Worm (Caenorhabditis elegans): Measurements from ENCODE around the gene imb-2.
A peak's percentile ranks its signal among the peaks of the same experiment; 100 is the strongest.

The imb-2 gene

ce11 chrII:14360675-14361074, 4.8 kb upstream of the imb-2 start:
- no peak for TF ChIP-seq ref-1 (GFP tag; conservative IDR thresholded peaks at IDR 0.05)
- no peak for TF ChIP-seq cog-1 (tag; optimal IDR thresholded peaks at IDR 0.05)
- no peak for TF ChIP-seq med-1 (GFP tag; optimal IDR thresholded peaks at IDR 0.05; ENCODE audit: insufficient read depth)
- no peak for TF ChIP-seq ztf-29 (GFP tag; IDR thresholded peaks at IDR 0.05)
- TF ChIP-seq flt-1 (GFP tag; IDR thresholded peaks at IDR 0.05) = 0 out of 2 replicates have a peak, but pooled peaks have one; percentile 19

- TF ChIP-seq tab-1 (GFP tag; IDR thresholded peaks at IDR 0.05) (no peak), T22C8.4 (GFP tag; IDR thresholded peaks at IDR 0.05) (no peak), ztf-29 (GFP tag; IDR thresholded peaks at IDR 0.05) (no peak), klf-2 (GFP tag; conservative IDR thresholded peaks at IDR 0.05) (no peak), med-1 (GFP tag; optimal IDR thresholded peaks at IDR 0.05; ENCODE audit: insufficient read depth) (no peak), ref-1 (GFP tag; conservative IDR thresholded peaks at IDR 0.05) (no peak), cog-1 (tag; optimal IDR thresholded peaks at IDR 0.05) (no peak), ztf-23 (GFP tag; IDR thresholded peaks at IDR 0.05) (no peak), flt-1 (GFP tag; IDR thresholded peaks at IDR 0.05) (no peak)
Observed at ce11 chrII:14361719-14362118, 3.8 kb upstream of the imb-2 start, which contains the start of gene tebp-1. Gene tebp-1, plus strand, starts transcription at chrII:14362019.

- TF ChIP-seq T22C8.4 (GFP tag; IDR thresholded peaks at IDR 0.05) (no peak), ztf-29 (GFP tag; IDR thresholded peaks at IDR 0.05) (peak; percentile 19; the same call in 1 of the 2 replicates), ref-1 (GFP tag; conservative IDR thresholded peaks at IDR 0.05) (no peak), cog-1 (tag; optimal IDR thresholded peaks at IDR 0.05) (no peak), med-1 (GFP tag; optimal IDR thresholded peaks at IDR 0.05; ENCODE audit: insufficient read depth) (no peak), flt-1 (GFP tag; IDR thresholded peaks at IDR 0.05) (no peak)
Observed at ce11 chrII:14374594-14374993, 9.1 kb downstream of the imb-2 start.

ce11 chrII:14377796-14378195, 12.3 kb downstream of the imb-2 start, which contains the start of gene acr-20:
Gene acr-20, minus strand, starts transcription at chrII:14377896.
- no peak for TF ChIP-seq cog-1 (tag; optimal IDR thresholded peaks at IDR 0.05)
- TF ChIP-seq tab-1 (GFP tag; IDR thresholded peaks at IDR 0.05) = no peak
- TF ChIP-seq ztf-23 (GFP tag; IDR thresholded peaks at IDR 0.05) = no peak
- TF ChIP-seq ztf-29 (GFP tag; IDR thresholded peaks at IDR 0.05) = no peak
- no peak for TF ChIP-seq med-1 (GFP tag; optimal IDR thresholded peaks at IDR 0.05; ENCODE audit: insufficient read depth)
- no peak for TF ChIP-seq T22C8.4 (GFP tag; IDR thresholded peaks at IDR 0.05)
- TF ChIP-seq flt-1 (GFP tag; IDR thresholded peaks at IDR 0.05) = no peak
- TF ChIP-seq klf-2 (GFP tag; conservative IDR thresholded peaks at IDR 0.05) = no peak
- no peak for TF ChIP-seq ref-1 (GFP tag; conservative IDR thresholded peaks at IDR 0.05)

- TF ChIP-seq med-1 (GFP tag; optimal IDR thresholded peaks at IDR 0.05; ENCODE audit: insufficient read depth) (no peak), klf-2 (GFP tag; conservative IDR thresholded peaks at IDR 0.05) (no peak), ztf-23 (GFP tag; IDR thresholded peaks at IDR 0.05) (no peak), cog-1 (tag; optimal IDR thresholded peaks at IDR 0.05) (no peak), ztf-29 (GFP tag; IDR thresholded peaks at IDR 0.05) (no peak), tab-1 (GFP tag; IDR thresholded peaks at IDR 0.05) (no peak), flt-1 (GFP tag; IDR thresholded peaks at IDR 0.05) (no peak), ref-1 (GFP tag; conservative IDR thresholded peaks at IDR 0.05) (no peak), T22C8.4 (GFP tag; IDR thresholded peaks at IDR 0.05) (no peak)
Observed at ce11 chrII:14380778-14381177, 15.3 kb downstream of the imb-2 start.

- TF ChIP-seq T22C8.4 (GFP tag; IDR thresholded peaks at IDR 0.05) (no peak), med-1 (GFP tag; optimal IDR thresholded peaks at IDR 0.05; ENCODE audit: insufficient read depth) (no peak), ztf-29 (GFP tag; IDR thresholded peaks at IDR 0.05) (no peak), tab-1 (GFP tag; IDR thresholded peaks at IDR 0.05) (no peak), cog-1 (tag; optimal IDR thresholded peaks at IDR 0.05) (no peak), ztf-23 (GFP tag; IDR thresholded peaks at IDR 0.05) (no peak), klf-2 (GFP tag; conservative IDR thresholded peaks at IDR 0.05) (no peak), flt-1 (GFP tag; IDR thresholded peaks at IDR 0.05) (no peak), ref-1 (GFP tag; conservative IDR thresholded peaks at IDR 0.05) (no peak)
Observed at ce11 chrII:14381450-14381849, 15.9 kb downstream of the imb-2 start, which contains the start of gene sdz-26. Gene sdz-26, plus strand, starts transcription at chrII:14381750.

- TF ChIP-seq ztf-23 (GFP tag; IDR thresholded peaks at IDR 0.05) = peak; percentile 47; the same call in 1 of the 2 replicates
- TF ChIP-seq flt-1 (GFP tag; IDR thresholded peaks at IDR 0.05) = peak; percentile 74; the same call in 1 of the 2 replicates
- no peak for TF ChIP-seq cog-1 (tag; optimal IDR thresholded peaks at IDR 0.05)
- no peak for TF ChIP-seq klf-2 (GFP tag; conservative IDR thresholded peaks at IDR 0.05)
- no peak for TF ChIP-seq med-1 (GFP tag; optimal IDR thresholded peaks at IDR 0.05; ENCODE audit: insufficient read depth)
- TF ChIP-seq tab-1 (GFP tag; IDR thresholded peaks at IDR 0.05) = no peak
Observed at ce11 chrII:14383644-14384043, 18.1 kb downstream of the imb-2 start, which contains the start of gene mes-2. Gene mes-2, plus strand, starts transcription at chrII:14383973.

ce11 chrII:14388213-14388612, 22.7 kb downstream of the imb-2 start, which contains the start of gene F26H11.8:
Gene F26H11.8, plus strand, starts transcription at chrII:14388513.
- TF ChIP-seq med-1 (GFP tag; optimal IDR thresholded peaks at IDR 0.05; ENCODE audit: insufficient read depth) = no peak
- no peak for TF ChIP-seq tab-1 (GFP tag; IDR thresholded peaks at IDR 0.05)
- TF ChIP-seq ztf-29 (GFP tag; IDR thresholded peaks at IDR 0.05) = no peak
- no peak for TF ChIP-seq T22C8.4 (GFP tag; IDR thresholded peaks at IDR 0.05)
- no peak for TF ChIP-seq klf-2 (GFP tag; conservative IDR thresholded peaks at IDR 0.05)
- TF ChIP-seq ref-1 (GFP tag; conservative IDR thresholded peaks at IDR 0.05) = no peak
- no peak for TF ChIP-seq cog-1 (tag; optimal IDR thresholded peaks at IDR 0.05)
- TF ChIP-seq ztf-23 (GFP tag; IDR thresholded peaks at IDR 0.05) = no peak
- TF ChIP-seq flt-1 (GFP tag; IDR thresholded peaks at IDR 0.05) = no peak

ce11 chrII:14390036-14390763, 24.7 kb downstream of the imb-2 start, which contains the start of the genes kbp-3 and nurf-1:
Gene kbp-3, minus strand, starts transcription at chrII:14390078.
Gene nurf-1, plus strand, starts transcription at chrII:14390713.
- no peak for TF ChIP-seq flt-1 (GFP tag; IDR thresholded peaks at IDR 0.05)
- peak; percentile 54; the same call in 1 of the 2 replicates for TF ChIP-seq T22C8.4 (GFP tag; IDR thresholded peaks at IDR 0.05)
- TF ChIP-seq ztf-29 (GFP tag; IDR thresholded peaks at IDR 0.05) = no peak
